Worm (Caenorhabditis elegans): ENCODE results near the gene F52H2.1.

DNA sequence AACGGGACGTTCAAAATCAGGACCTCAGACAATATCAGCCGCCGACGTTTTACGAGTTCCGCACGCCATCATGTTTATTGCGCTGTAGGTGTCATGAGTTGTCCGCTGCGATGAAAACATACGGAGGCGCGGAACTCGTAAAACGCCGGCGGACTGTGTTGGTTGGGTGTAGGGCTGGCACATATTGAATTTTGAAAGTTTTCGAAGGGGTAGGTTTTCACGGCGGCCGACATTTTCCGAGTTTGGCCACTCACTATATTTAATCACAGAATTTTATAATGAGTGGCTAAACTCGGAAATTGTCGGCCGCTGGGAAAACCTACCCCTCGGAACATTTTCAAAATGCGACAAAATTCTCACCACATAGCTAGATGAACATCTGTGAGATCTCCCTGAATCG is 53.3 kb downstream of the F52H2.1 start:
- TF ChIP-seq tbx-2 (tag; optimal IDR thresholded peaks at IDR 0.05) (no peak), F13H6.1 (tag; optimal IDR thresholded peaks at IDR 0.05) (no peak), elt-2 (tag; optimal IDR thresholded peaks at IDR 0.05) (no peak), hlh-13 (GFP tag; optimal IDR thresholded peaks at IDR 0.05) (no peak), ama-1 (optimal IDR thresholded peaks at IDR 0.05) (no peak), pros-1 (tag; optimal IDR thresholded peaks at IDR 0.05) (no peak), ets-4 (tag; optimal IDR thresholded peaks at IDR 0.05) (no peak), K09A11.1 (tag; optimal IDR thresholded peaks at IDR 0.05; ENCODE audit: insufficient read depth) (no peak), sdc-2 (tag; optimal IDR thresholded peaks at IDR 0.05) (no peak), dmd-4 (tag; optimal IDR thresholded peaks at IDR 0.05; ENCODE audit: borderline replicate concordance) (no peak)
